Worm (Caenorhabditis elegans): ENCODE results near the gene nipa-1.

ce11 chrIII:3136325-3137001, 9.5 kb upstream of the nipa-1 start:
- TF ChIP-seq snpc-4 (tag; optimal IDR thresholded peaks at IDR 0.05) = no peak
- no peak for TF ChIP-seq zag-1 (tag; optimal IDR thresholded peaks at IDR 0.05)
- no peak for TF ChIP-seq ztf-4 (tag; optimal IDR thresholded peaks at IDR 0.05)
- TF ChIP-seq efl-1 (optimal IDR thresholded peaks at IDR 0.05) = no peak
- no peak for TF ChIP-seq efl-1 (GFP tag; optimal IDR thresholded peaks at IDR 0.05 in 1 of 2)
- TF ChIP-seq nhr-28 (tag; optimal IDR thresholded peaks at IDR 0.05) = no peak
- no peak for TF ChIP-seq nhr-77 (tag; optimal IDR thresholded peaks at IDR 0.05)

Measured in whole organism, L1 larva.